Worm (Caenorhabditis elegans) whole organism, early embryonic: ENCODE measurements around the gene cpr-2.

ENCODE experiments used
- flt-1 ChIP-seq: fragments of 200-800 bp; sonication (Bioruptor generic); IDR thresholded peaks from 2 replicates; pipeline ENCODE4 v1.3.6; 2022; ENCODE audit warnings: missing genetic modification characterization, missing compliant biosample characterization
- pes-1 ChIP-seq: fragments of 200-800 bp; sonication (Bioruptor generic); IDR thresholded peaks from 2 replicates; pipeline ENCODE4 v1.3.6; 2022; ENCODE audit warnings: missing genetic modification reagents, missing genetic modification characterization, missing compliant biosample characterization
- tbx-11 ChIP-seq: fragments of 200-800 bp; sonication (Bioruptor generic); IDR thresholded peaks from 2 replicates; pipeline ENCODE4 v1.3.6; 2022; ENCODE audit warnings: missing genetic modification characterization, missing compliant biosample characterization

DNA sequence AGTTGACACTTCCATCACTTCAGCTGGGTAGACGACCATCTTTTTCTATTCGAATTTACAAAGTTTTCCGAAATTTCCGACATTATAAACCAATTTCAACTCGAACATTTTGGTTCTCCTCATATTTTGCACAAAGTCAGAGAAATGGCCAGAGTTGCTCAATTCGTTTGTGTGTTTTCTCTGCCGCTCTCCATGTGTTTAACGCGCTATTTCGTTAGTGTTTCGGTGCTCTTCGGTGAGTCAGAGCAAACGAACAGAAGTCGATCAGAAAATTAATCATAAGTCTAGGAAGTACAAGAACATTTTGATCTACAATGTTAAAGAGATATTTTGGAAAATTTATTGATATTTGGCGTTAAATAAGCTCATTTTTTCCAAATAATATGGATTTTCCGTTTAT lies 25.2 kb downstream of the cpr-2 start, which contains the start of gene srr-3:
- TF ChIP-seq tbx-11 (no peak), flt-1 (no peak), pes-1 (GFP tag; lab: Robert Waterston, UW) (no peak)
